Fruit fly (Drosophila melanogaster) whole organism, embryonic: Measurements from ENCODE around the gene CG3198.

Experiments
- Ada2b ChIP-seq: fragments of 200-800 bp; sonication (Bioruptor generic); IDR thresholded peaks from 2 replicates; pipeline ENCODE4 v1.3.6; 2022; ENCODE audit warnings: missing biosample characterization, missing genetic modification characterization
- Awh ChIP-seq: fragments of 200-800 bp; sonication (Bioruptor generic); IDR thresholded peaks from 2 replicates; pipeline ENCODE4, ENCODE4 v1.3.6; 2022; ENCODE audit warnings: missing biosample characterization, missing genetic modification characterization
- CG10274 ChIP-seq: fragments of 200-800 bp; sonication (Bioruptor generic); optimal IDR thresholded peaks from 3 replicates; lab custom pipeline; 2017; ENCODE audit warnings: missing biosample characterization, mild to moderate bottlenecking, missing genetic modification characterization
- CG10543 ChIP-seq: fragments of 200-800 bp; sonication (Bioruptor generic); optimal IDR thresholded peaks from 3 replicates; lab custom pipeline; 2017; ENCODE audit warnings: missing biosample characterization, mild to moderate bottlenecking, missing genetic modification characterization, moderate library complexity
- CG10654 ChIP-seq: fragments of 200-800 bp; sonication (Bioruptor generic); optimal IDR thresholded peaks from 2 replicates; lab custom pipeline; 2016; ENCODE audit warnings: missing biosample characterization, missing genetic modification characterization
- CG11696 ChIP-seq: fragments of 200-800 bp; sonication (Bioruptor generic); IDR thresholded peaks from 2 replicates; pipeline ENCODE4 v1.3.6; 2022; ENCODE audit warnings: missing biosample characterization, missing genetic modification characterization
- CG12155 ChIP-seq: fragments of 200-800 bp; sonication (Bioruptor generic); optimal IDR thresholded peaks from 3 replicates; lab custom pipeline; 2016; ENCODE audit warnings: missing biosample characterization, missing genetic modification characterization
- CG12744 ChIP-seq: fragments of 200-800 bp; sonication (Bioruptor generic); optimal IDR thresholded peaks from 2 replicates; lab custom pipeline; 2016; ENCODE audit warnings: missing biosample characterization, missing genetic modification characterization
- CG12942 ChIP-seq: fragments of 200-800 bp; sonication (Bioruptor generic); optimal IDR thresholded peaks from 3 replicates; lab custom pipeline; 2016; ENCODE audit warnings: missing biosample characterization, missing genetic modification characterization
- CG13296 ChIP-seq: fragments of 200-800 bp; sonication (Bioruptor generic); optimal IDR thresholded peaks from 3 replicates; lab custom pipeline; 2018; ENCODE audit warnings: missing biosample characterization, mild to moderate bottlenecking, missing genetic modification characterization
- CG13624 ChIP-seq: fragments of 200-800 bp; sonication (Bioruptor generic); optimal IDR thresholded peaks from 2 replicates; lab custom pipeline; 2016; ENCODE audit warnings: missing biosample characterization, missing genetic modification characterization
- CG1602 ChIP-seq: fragments of 200-800 bp; sonication (Bioruptor generic); optimal IDR thresholded peaks from 3 replicates; lab custom pipeline; 2016; ENCODE audit warnings: missing biosample characterization, missing genetic modification characterization
- CG17829 ChIP-seq: fragments of 200-800 bp; optimal IDR thresholded peaks from 2 replicates; lab custom pipeline; 2019; ENCODE audit warnings: missing biosample characterization, mild to moderate bottlenecking, missing genetic modification characterization, moderate library complexity
- CG31388 ChIP-seq: fragments of 200-800 bp; sonication (Bioruptor generic); optimal IDR thresholded peaks from 2 replicates; lab custom pipeline; 2016; ENCODE audit warnings: missing biosample characterization, missing genetic modification characterization
- CG4328 ChIP-seq: fragments of 200-800 bp; sonication (Bioruptor generic); optimal IDR thresholded peaks from 3 replicates; lab custom pipeline; 2017; ENCODE audit warnings: missing biosample characterization, missing genetic modification reagents, missing genetic modification characterization
- CG5180 ChIP-seq: fragments of 200-800 bp; sonication (Bioruptor generic); optimal IDR thresholded peaks from 3 replicates; lab custom pipeline; 2017; ENCODE audit warnings: missing biosample characterization, missing genetic modification characterization, mild to moderate bottlenecking, moderate library complexity, missing genetic modification reagents
- CG6765 ChIP-seq: fragments of 200-800 bp; sonication (Bioruptor generic); optimal IDR thresholded peaks from 3 replicates; lab custom pipeline; 2017; ENCODE audit warnings: missing biosample characterization, mild to moderate bottlenecking, missing genetic modification characterization
- CG7839 ChIP-seq: fragments of 200-800 bp; sonication (Bioruptor generic); optimal IDR thresholded peaks from 3 replicates; lab custom pipeline; 2018; ENCODE audit warnings: missing biosample characterization, mild to moderate bottlenecking, missing genetic modification characterization, moderate library complexity
- CG8281 ChIP-seq: fragments of 200-800 bp; sonication (Bioruptor generic); optimal IDR thresholded peaks from 2 replicates; lab custom pipeline; 2018; ENCODE audit warnings: missing biosample characterization, mild to moderate bottlenecking, missing genetic modification characterization, moderate library complexity
- CG8924 ChIP-seq: fragments of 200-800 bp; optimal IDR thresholded peaks from 3 replicates; lab custom pipeline; 2019; ENCODE audit warnings: missing biosample characterization, mild to moderate bottlenecking, missing genetic modification characterization, moderate library complexity
- CG8944 ChIP-seq: fragments of 200-800 bp; sonication (Bioruptor generic); optimal IDR thresholded peaks from 3 replicates; lab custom pipeline; 2016; ENCODE audit warnings: missing biosample characterization, missing genetic modification characterization
- CG9817 ChIP-seq: fragments of 200-800 bp; sonication (Bioruptor generic); optimal IDR thresholded peaks from 2 replicates; lab custom pipeline; 2018; ENCODE audit warnings: missing biosample characterization, mild to moderate bottlenecking, missing genetic modification characterization, moderate library complexity
- CrebB ChIP-seq: fragments of 200-800 bp; sonication (Bioruptor generic); optimal IDR thresholded peaks from 3 replicates; lab custom pipeline; 2018; ENCODE audit warnings: missing biosample characterization, mild to moderate bottlenecking, missing genetic modification characterization
- Dad ChIP-seq: fragments of 200-800 bp; sonication (Bioruptor generic); optimal IDR thresholded peaks from 3 replicates; lab custom pipeline; 2016; ENCODE audit warnings: missing biosample characterization, missing genetic modification characterization
- Drgx ChIP-seq: fragments of 200-800 bp; sonication (Bioruptor generic); IDR thresholded peaks from 2 replicates; pipeline ENCODE4 v1.3.6; 2022; ENCODE audit warnings: missing biosample characterization, missing genetic modification characterization
- E2f2 ChIP-seq: fragments of 200-800 bp; sonication (Bioruptor generic); IDR thresholded peaks from 2 replicates; pipeline ENCODE4 v1.3.6; 2022; ENCODE audit warnings: missing biosample characterization, missing genetic modification characterization
- Fer2 ChIP-seq: fragments of 200-800 bp; sonication (Bioruptor generic); optimal IDR thresholded peaks from 2 replicates; lab custom pipeline; 2018; ENCODE audit warnings: missing biosample characterization, mild to moderate bottlenecking, missing genetic modification characterization, moderate library complexity
- HHEX ChIP-seq: fragments of 200-800 bp; sonication (Bioruptor generic); optimal IDR thresholded peaks from 3 replicates; lab custom pipeline; 2017; ENCODE audit warnings: missing biosample characterization, mild to moderate bottlenecking, missing genetic modification characterization, missing genetic modification reagents
- Kr ChIP-seq: fragments of 200-800 bp; sonication (Bioruptor generic); optimal IDR thresholded peaks from 2 replicates; lab custom pipeline; 2017; ENCODE audit warnings: missing biosample characterization, mild to moderate bottlenecking, missing genetic modification characterization
- NfI ChIP-seq: fragments of 200-800 bp; sonication (Bioruptor generic); optimal IDR thresholded peaks from 3 replicates; lab custom pipeline; 2018; ENCODE audit warnings: missing biosample characterization, mild to moderate bottlenecking, missing genetic modification characterization, moderate library complexity
- Sin3A ChIP-seq: fragments of >200 bp; optimal IDR thresholded peaks from 2 replicates; lab custom pipeline; 2018
- Sox100B ChIP-seq: fragments of 200-800 bp; sonication (Bioruptor generic); optimal IDR thresholded peaks from 3 replicates; lab custom pipeline; 2018; ENCODE audit warnings: missing biosample characterization, mild to moderate bottlenecking, missing genetic modification characterization
- Sry-β ChIP-seq: fragments of 200-800 bp; sonication (Bioruptor generic); optimal IDR thresholded peaks from 2 replicates; lab custom pipeline; 2018; ENCODE audit warnings: missing biosample characterization, mild to moderate bottlenecking, missing genetic modification characterization, moderate library complexity
- YL-1 ChIP-seq: fragments of 200-800 bp; sonication (Bioruptor generic); optimal IDR thresholded peaks from 3 replicates; lab custom pipeline; 2017; ENCODE audit warnings: missing biosample characterization, mild to moderate bottlenecking, missing genetic modification characterization
- aop ChIP-seq: fragments of 200-800 bp; sonication (Bioruptor generic); IDR thresholded peaks from 2 replicates; pipeline ENCODE4 v1.3.6; 2022; ENCODE audit warnings: missing biosample characterization, missing genetic modification characterization
- cas ChIP-seq: fragments of 200-800 bp; sonication (Bioruptor generic); IDR thresholded peaks from 2 replicates; pipeline ENCODE4 v1.3.6; 2022; ENCODE audit warnings: missing biosample characterization, missing genetic modification characterization
- cg ChIP-seq: fragments of 200-800 bp; sonication (Bioruptor generic); optimal IDR thresholded peaks from 3 replicates; lab custom pipeline; 2019; ENCODE audit warnings: missing biosample characterization, mild to moderate bottlenecking, missing genetic modification characterization, moderate library complexity
- chif ChIP-seq, 2 experiments: fragments of 200-800 bp; sonication (Bioruptor generic); optimal IDR thresholded peaks; 3 replicates each; lab custom pipeline; 2016; ENCODE audit warnings: missing biosample characterization in 2 of 2, missing genetic modification characterization in 2 of 2
- crol ChIP-seq: fragments of 200-800 bp; sonication (Bioruptor generic); IDR thresholded peaks from 2 replicates; pipeline ENCODE4 v1.3.6; 2022; ENCODE audit warnings: missing biosample characterization, missing genetic modification characterization
- cwo ChIP-seq: fragments of 200-800 bp; sonication (Bioruptor generic); optimal IDR thresholded peaks from 3 replicates; lab custom pipeline; 2017; ENCODE audit warnings: missing biosample characterization, missing genetic modification characterization, mild to moderate bottlenecking, moderate library complexity, missing genetic modification reagents
- fd102C ChIP-seq: fragments of 200-800 bp; sonication (Bioruptor generic); optimal IDR thresholded peaks from 2 replicates; lab custom pipeline; 2018; ENCODE audit warnings: missing biosample characterization, mild to moderate bottlenecking, missing genetic modification characterization, moderate library complexity
- fu2 ChIP-seq: fragments of 200-800 bp; sonication (Bioruptor generic); optimal IDR thresholded peaks from 2 replicates; lab custom pipeline; 2016; ENCODE audit warnings: missing biosample characterization, missing genetic modification characterization
- h ChIP-seq: fragments of >200 bp; optimal IDR thresholded peaks from 2 replicates; lab custom pipeline; 2017
- hb ChIP-seq: fragments of 200-800 bp; sonication (Bioruptor generic); IDR thresholded peaks from 3 replicates; pipeline ENCODE4 v1.3.6; 2022; ENCODE audit warnings: missing biosample characterization, missing genetic modification characterization; ENCODE audit not compliant: partially characterized antibody
- ind ChIP-seq: fragments of 200-800 bp; sonication (Bioruptor generic); optimal IDR thresholded peaks from 3 replicates; lab custom pipeline; 2016; ENCODE audit warnings: missing biosample characterization, missing genetic modification characterization
- nerfin-1 ChIP-seq: fragments of 200-800 bp; sonication (Bioruptor generic); optimal IDR thresholded peaks from 3 replicates; lab custom pipeline; 2019; ENCODE audit warnings: missing biosample characterization, mild to moderate bottlenecking, missing genetic modification characterization, moderate library complexity
- slbo ChIP-seq: fragments of 200-800 bp; sonication (Bioruptor generic); IDR thresholded peaks from 2 replicates; pipeline ENCODE4 v1.3.6; 2022; ENCODE audit warnings: missing biosample characterization, missing genetic modification characterization
- sna ChIP-seq: fragments of 200-800 bp; sonication (Bioruptor generic); IDR thresholded peaks from 2 replicates; pipeline ENCODE4 v1.3.6; 2022; ENCODE audit warnings: missing biosample characterization, missing genetic modification characterization; ENCODE audit not compliant: partially characterized antibody
- sug ChIP-seq: fragments of 200-800 bp; optimal IDR thresholded peaks from 2 replicates; lab custom pipeline; 2019; ENCODE audit warnings: missing biosample characterization, mild to moderate bottlenecking, missing genetic modification characterization, moderate library complexity
- trh ChIP-seq: fragments of 200-800 bp; sonication (Bioruptor generic); optimal IDR thresholded peaks from 2 replicates; lab custom pipeline; 2016; ENCODE audit warnings: missing biosample characterization, missing genetic modification characterization

The CG3198 gene

dm6 chrX:6654198-6654831 is 19.5 kb downstream of the CG3198 start, which contains the start of the genes CG3226 and Cdc7 (continued):
- TF ChIP-seq NfI (GFP tag; lab: Kevin White, UChicago) = peak; percentile 87
- TF ChIP-seq ind (GFP tag; lab: Kevin White, UChicago) = peak; percentile 26
- TF ChIP-seq CG10543 (GFP tag; lab: Kevin White, UChicago) = peak; percentile 82
- peak; percentile 72 for TF ChIP-seq CrebB
- TF ChIP-seq Drgx (GFP tag; lab: Robert Waterston, UW) = 0 out of 2 replicates have a peak, but pooled peaks have one; percentile 8
- TF ChIP-seq HHEX (GFP tag; lab: Kevin White, UChicago) = peak; percentile 86
- TF ChIP-seq cas (GFP tag; lab: Robert Waterston, UW) = no peak
- peak; percentile 64 for TF ChIP-seq CG9817 (tag; lab: Kevin White, UChicago)
- no peak for TF ChIP-seq CG12744 (GFP tag; lab: Kevin White, UChicago)
- no peak for TF ChIP-seq h (lab: Kevin White, UChicago)
- peak; percentile 67 for TF ChIP-seq Fer2 (tag; lab: Kevin White, UChicago)
- peak; percentile 40 for TF ChIP-seq cwo
- TF ChIP-seq sug (tag; lab: Kevin White, UChicago) = peak; percentile 73
- peak; percentile 58; the same call in 1 of the 3 replicates for TF ChIP-seq hb (GFP tag; lab: Robert Waterston, UW)
- TF ChIP-seq CG5180 (GFP tag; lab: Kevin White, UChicago) = peak; percentile 76
- peak; percentile 39; the same call in 1 of the 2 replicates for TF ChIP-seq slbo (GFP tag; lab: Robert Waterston, UW)
- TF ChIP-seq CG12155 (GFP tag; lab: Kevin White, UChicago) = peak; percentile 27
- TF ChIP-seq CG10654 (GFP tag; lab: Kevin White, UChicago) = peak; percentile 36
- TF ChIP-seq trh (GFP tag; lab: Kevin White, UChicago) = peak; percentile 0
- peak; percentile 18 to 49 for TF ChIP-seq chif (GFP tag; optimal IDR thresholded peaks at IDR 0.05; lab: Kevin White, UChicago)
- no peak for TF ChIP-seq CG1602
- TF ChIP-seq CG12942 (GFP tag; lab: Kevin White, UChicago) = no peak
- no peak for TF ChIP-seq aop (GFP tag; lab: Robert Waterston, UW)
- TF ChIP-seq CG6765 (GFP tag; lab: Kevin White, UChicago) = peak; percentile 92
- peak; percentile 78 for TF ChIP-seq Sin3A (lab: Kevin White, UChicago)
- no peak for TF ChIP-seq Awh (GFP tag; lab: Robert Waterston, UW)
- peak; percentile 87 for TF ChIP-seq CG13296
- peak; percentile 0 for TF ChIP-seq fu2 (GFP tag; lab: Kevin White, UChicago)
- peak; percentile 48 for TF ChIP-seq CG13624
- TF ChIP-seq nerfin-1 (tag; lab: Kevin White, UChicago) = peak; percentile 73
- TF ChIP-seq Kr (GFP tag; lab: Kevin White, UChicago) = no peak
- peak; percentile 70 for TF ChIP-seq CG8924 (tag; lab: Kevin White, UChicago)
- TF ChIP-seq CG7839 (tag; lab: Kevin White, UChicago) = peak; percentile 68
- peak; percentile 13 for TF ChIP-seq CG8944 (GFP tag; lab: Kevin White, UChicago)
- peak; percentile 55; the same call in 1 of the 2 replicates for TF ChIP-seq sna (GFP tag; lab: Robert Waterston, UW)
- TF ChIP-seq crol (GFP tag; lab: Robert Waterston, UW) = no peak; the same call in 1 of the 2 replicates
- TF ChIP-seq Dad (GFP tag; lab: Kevin White, UChicago) = peak; percentile 43
- TF ChIP-seq Ada2b (GFP tag; lab: Robert Waterston, UW) = peak; percentile 33; the same call in 1 of the 2 replicates
- TF ChIP-seq CG17829 = peak; percentile 71
- TF ChIP-seq Sry-β (GFP tag; lab: Kevin White, UChicago) = peak; percentile 48
- peak; percentile 77 for TF ChIP-seq E2f2
- no peak for TF ChIP-seq CG31388 (GFP tag; lab: Kevin White, UChicago)
- TF ChIP-seq CG4328 = peak; percentile 81
- peak; percentile 47 for TF ChIP-seq CG8281
- TF ChIP-seq YL-1 (GFP tag; lab: Kevin White, UChicago) = peak; percentile 88
- 0 out of 2 replicates have a peak, but pooled peaks have one; percentile 11 for TF ChIP-seq CG11696 (GFP tag; lab: Robert Waterston, UW)
- TF ChIP-seq fd102C = no peak
- TF ChIP-seq cg (GFP tag; lab: Kevin White, UChicago) = no peak
- peak; percentile 57 for TF ChIP-seq CG10274 (GFP tag; lab: Kevin White, UChicago)
- peak; percentile 84 for TF ChIP-seq Sox100B (GFP tag; lab: Kevin White, UChicago)
